Worm (Caenorhabditis elegans) whole organism, L4/young adult: ENCODE data around the gene oac-57.

ENCODE experiments used
- W03F9.2 ChIP-seq: fragments of 150-350 bp; optimal IDR thresholded peaks from 2 replicates; lab custom pipeline; 2014; ENCODE audit warnings: missing biosample characterization, missing genetic modification characterization
- dao-5 ChIP-seq: sonication (generic microtip); optimal IDR thresholded peaks from 2 replicates; lab custom pipeline; 2016; ENCODE audit warnings: missing genotype, missing genetic modification characterization, moderate library complexity, missing compliant biosample characterization
- him-1 ChIP-seq: sonication (generic microtip); optimal IDR thresholded peaks from 2 replicates; lab custom pipeline; 2016; ENCODE audit warnings: missing genotype, missing genetic modification reagents, missing genetic modification characterization, missing compliant biosample characterization

Gene oac-57

ce11 chrIV:12268272-12269045, 39.2 kb downstream of the oac-57 start, which contains the start of the genes ppm-1.H and rpl-34:
TSS of gene ppm-1.H (minus strand) at chrIV:12268322.
TSS of gene rpl-34 (plus strand) at chrIV:12268995.
- TF ChIP-seq W03F9.2 (tag; lab: Kevin White, UChicago) (peak; percentile 61), dao-5 (tag; lab: Kevin White, UChicago) (no peak)

ce11 chrIV:12265877-12266276, 41.7 kb downstream of the oac-57 start:
- TF ChIP-seq dao-5 (tag; lab: Kevin White, UChicago) = no peak
- TF ChIP-seq him-1 (tag; lab: Kevin White, UChicago) = no peak
- no peak for TF ChIP-seq W03F9.2 (tag; lab: Kevin White, UChicago)

- TF ChIP-seq dao-5 (tag; lab: Kevin White, UChicago) (no peak), W03F9.2 (tag; lab: Kevin White, UChicago) (no peak), him-1 (tag; lab: Kevin White, UChicago) (no peak)
These were observed 46.3 kb downstream of the oac-57 start, which contains the start of gene sre-14 for ce11 chrIV:12261353-12261752. TSS of gene sre-14 (minus strand) at chrIV:12261453.

DNA sequence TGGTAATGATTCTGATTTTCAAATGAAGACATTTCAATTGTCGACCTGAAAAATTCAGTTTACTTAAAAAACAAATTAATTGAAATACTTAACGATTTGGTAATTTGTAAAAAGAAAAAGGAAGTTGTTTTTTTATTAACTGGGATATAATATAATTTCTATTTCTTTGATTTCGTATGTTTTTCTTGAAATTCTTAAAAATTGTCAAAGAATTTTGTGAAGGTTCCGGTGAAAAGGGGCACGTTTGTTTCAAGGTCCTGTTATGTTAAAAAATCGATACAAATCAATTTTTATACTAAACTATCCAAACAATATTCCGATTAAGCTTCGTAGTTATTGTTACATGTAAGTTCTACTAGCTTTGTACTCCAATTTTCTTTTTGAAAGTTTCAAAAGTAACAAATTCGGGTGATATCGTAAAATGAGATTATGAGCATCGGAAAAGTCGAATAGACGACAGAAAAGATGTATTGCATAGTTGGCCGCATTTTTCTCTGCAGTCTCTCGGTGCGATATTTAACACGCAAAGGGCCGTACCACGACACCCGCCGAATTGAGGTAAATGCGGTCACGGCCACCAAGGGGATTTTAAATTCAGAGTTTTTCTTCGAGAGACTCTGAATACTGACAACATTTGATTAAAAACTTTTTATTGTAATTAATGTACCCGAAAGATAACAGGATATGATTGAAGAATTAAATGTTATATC, 48.3 kb downstream of the oac-57 start, which contains the start of gene Y39C12A.9:
Gene Y39C12A.9 (minus strand): TSS at position 51 of the 710 bp plus-strand sequence.
- TF ChIP-seq him-1 (tag; lab: Kevin White, UChicago) (no peak), W03F9.2 (tag; lab: Kevin White, UChicago) (no peak), dao-5 (tag; lab: Kevin White, UChicago) (no peak)
